Worm (Caenorhabditis elegans) whole organism, L1 larva: ENCODE results near the gene ssp-33.

Source experiments
- dpl-1 ChIP-seq, 3 experiments: fragments of 150-350 bp in 2 of 3; sonication (generic microtip) in 1 of 3; optimal IDR thresholded peaks; 2 replicates each; lab custom pipeline; 2014 to 2017; ENCODE audit warnings: missing biosample characterization in 3 of 3, missing genetic modification characterization in 3 of 3, missing genetic modification reagents in 3 of 3
- lsy-2 ChIP-seq, 2 experiments: fragments of 150-350 bp; optimal IDR thresholded peaks; 2 replicates each; lab custom pipeline; 2014; ENCODE audit warnings: missing biosample characterization in 2 of 2, missing genetic modification characterization in 2 of 2
- nhr-76 ChIP-seq: sonication (generic microtip); optimal IDR thresholded peaks from 2 replicates; lab custom pipeline; 2017; ENCODE audit warnings: missing biosample characterization, missing genetic modification characterization
- nhr-77 ChIP-seq: fragments of 150-350 bp; optimal IDR thresholded peaks from 2 replicates; lab custom pipeline; 2014; ENCODE audit warnings: missing biosample characterization, missing genetic modification characterization
- nhr-90 ChIP-seq: sonication (generic microtip); optimal IDR thresholded peaks from 2 replicates; lab custom pipeline; 2016; ENCODE audit warnings: mild to moderate bottlenecking, missing genetic modification characterization, missing compliant biosample characterization; ENCODE audit not compliant: poor library complexity
- pqm-1 ChIP-seq: sonication (generic microtip); optimal IDR thresholded peaks from 3 replicates; lab custom pipeline; 2017; ENCODE audit warnings: missing biosample characterization, missing genetic modification characterization
- skn-1 ChIP-seq: fragments of 150-350 bp; optimal IDR thresholded peaks from 2 replicates; lab custom pipeline; 2014; ENCODE audit warnings: missing biosample characterization, missing genetic modification characterization
- snpc-4 ChIP-seq: fragments of 150-350 bp; optimal IDR thresholded peaks from 2 replicates; lab custom pipeline; 2014; ENCODE audit warnings: missing biosample characterization, missing genetic modification characterization
- sox-4 ChIP-seq: sonication (generic microtip); optimal IDR thresholded peaks from 2 replicates; lab custom pipeline; 2016; ENCODE audit warnings: missing genetic modification characterization, missing compliant biosample characterization
- unc-62 ChIP-seq: fragments of 150-350 bp; optimal IDR thresholded peaks from 2 replicates; lab custom pipeline; 2014; ENCODE audit warnings: missing biosample characterization, missing genetic modification reagents, missing genetic modification characterization
- unc-98 ChIP-seq: fragments of 200-800 bp; sonication (Bioruptor generic); IDR thresholded peaks from 2 replicates; pipeline ENCODE4 v1.3.6; 2022; ENCODE audit warnings: missing genetic modification characterization, missing compliant biosample characterization
- ztf-11 ChIP-seq, 2 experiments: sonication (generic microtip); optimal IDR thresholded peaks; 2 replicates each; lab custom pipeline; 2016 to 2017; ENCODE audit warnings: missing genetic modification characterization in 2 of 2, missing biosample characterization in 1 of 2, missing compliant biosample characterization in 1 of 2

ce11 chrV:14744824-14745223, 33.6 kb downstream of the ssp-33 start:
- TF ChIP-seq sox-4, result no peak
- TF ChIP-seq skn-1, result no peak
- no peak for TF ChIP-seq snpc-4 (tag; lab: Kevin White, UChicago)
- no peak for TF ChIP-seq nhr-77 (tag; lab: Kevin White, UChicago)
- TF ChIP-seq nhr-90 (tag; lab: Kevin White, UChicago), result no peak
- TF ChIP-seq lsy-2 (tag; optimal IDR thresholded peaks at IDR 0.05; lab: Kevin White, UChicago), result no peak
- no peak for TF ChIP-seq unc-62 (GFP tag; lab: Kevin White, UChicago)
- no peak for TF ChIP-seq ztf-11 (tag; optimal IDR thresholded peaks at IDR 0.05; lab: Kevin White, UChicago)
- no peak for TF ChIP-seq pqm-1
- TF ChIP-seq nhr-76 (tag; lab: Kevin White, UChicago), result no peak
- TF ChIP-seq dpl-1 (GFP tag; optimal IDR thresholded peaks at IDR 0.05; lab: Kevin White, UChicago), result no peak
- no peak for TF ChIP-seq unc-98 (GFP tag; lab: Robert Waterston, UW)
